Worm (Caenorhabditis elegans) whole organism, L3 larva: ENCODE measurements around the gene F18E9.8.

ENCODE experiments used
- R02D3.7 ChIP-seq: fragments of 150-350 bp; optimal IDR thresholded peaks from 2 replicates; lab custom pipeline; 2014; ENCODE audit warnings: missing biosample characterization, missing genetic modification characterization
- ZK546.5 ChIP-seq: sonication (generic microtip); optimal IDR thresholded peaks from 2 replicates; lab custom pipeline; 2017; ENCODE audit warnings: missing biosample characterization, missing genetic modification characterization
- aly-2 ChIP-seq: fragments of 150-350 bp; optimal IDR thresholded peaks from 2 replicates; lab custom pipeline; 2014; ENCODE audit warnings: missing biosample characterization, missing genetic modification characterization
- ama-1 ChIP-seq: fragments of 150-350 bp; optimal IDR thresholded peaks from 2 replicates; lab custom pipeline; 2018
- ceh-16 ChIP-seq: sonication (generic microtip); optimal IDR thresholded peaks from 2 replicates; lab custom pipeline; 2017; ENCODE audit warnings: missing biosample characterization, missing genetic modification characterization
- ceh-28 ChIP-seq: fragments of 150-350 bp; optimal IDR thresholded peaks from 2 replicates; lab custom pipeline; 2014; ENCODE audit warnings: missing biosample characterization, missing genetic modification reagents, missing genetic modification characterization
- ceh-82 ChIP-seq: fragments of 150-350 bp; optimal IDR thresholded peaks from 2 replicates; lab custom pipeline; 2014; ENCODE audit warnings: missing biosample characterization, missing genetic modification characterization
- ceh-9 ChIP-seq: sonication (generic microtip); optimal IDR thresholded peaks from 2 replicates; lab custom pipeline; 2018; ENCODE audit warnings: missing biosample characterization, missing genetic modification characterization
- daf-12 ChIP-seq: fragments of 150-350 bp; optimal IDR thresholded peaks from 2 replicates; lab custom pipeline; 2014; ENCODE audit warnings: missing biosample characterization, missing genetic modification reagents, missing genetic modification characterization
- egl-27 ChIP-seq: sonication (generic microtip); optimal IDR thresholded peaks from 4 replicates; lab custom pipeline; 2017; ENCODE audit warnings: missing biosample characterization, missing genetic modification reagents, missing genetic modification characterization
- egl-5 ChIP-seq: fragments of 150-350 bp; optimal IDR thresholded peaks from 2 replicates; lab custom pipeline; 2017; ENCODE audit warnings: missing biosample characterization, missing genetic modification reagents, missing genetic modification characterization, inconsistent platforms
- elt-1 ChIP-seq: fragments of 150-350 bp; optimal IDR thresholded peaks from 2 replicates; lab custom pipeline; 2014; ENCODE audit warnings: missing biosample characterization, missing genetic modification characterization
- elt-2 ChIP-seq: sonication (generic microtip); optimal IDR thresholded peaks from 2 replicates; lab custom pipeline; 2016; ENCODE audit warnings: missing genetic modification reagents, mild to moderate bottlenecking, missing genetic modification characterization, missing compliant biosample characterization
- elt-3 ChIP-seq, 3 experiments: fragments of 150-350 bp in 1 of 3; sonication (generic microtip) in 2 of 3; optimal IDR thresholded peaks; 2 replicates in 2 of 3; 4 replicates in 1 of 3; lab custom pipeline; 2014 to 2017; ENCODE audit warnings: missing biosample characterization in 3 of 3, missing genetic modification characterization in 3 of 3
- eor-1 ChIP-seq, 2 experiments: fragments of 150-350 bp; optimal IDR thresholded peaks; 2 replicates each; lab custom pipeline; 2014 to 2018; ENCODE audit warnings: missing biosample characterization in 2 of 2, missing genetic modification characterization in 2 of 2
- fkh-10 ChIP-seq: sonication (generic microtip); optimal IDR thresholded peaks from 2 replicates; lab custom pipeline; 2017; ENCODE audit warnings: missing biosample characterization, missing genetic modification reagents, missing genetic modification characterization
- fkh-2 ChIP-seq: fragments of 150-350 bp; optimal IDR thresholded peaks from 2 replicates; lab custom pipeline; 2014; ENCODE audit warnings: missing biosample characterization, missing genetic modification reagents, missing genetic modification characterization
- fos-1 ChIP-seq: fragments of 150-350 bp; optimal IDR thresholded peaks from 2 replicates; lab custom pipeline; 2014; ENCODE audit warnings: missing biosample characterization, missing genetic modification characterization
- hmg-11 ChIP-seq: sonication (generic microtip); optimal IDR thresholded peaks from 2 replicates; lab custom pipeline; 2016; ENCODE audit warnings: missing genetic modification characterization, missing compliant biosample characterization
- jun-1 ChIP-seq: fragments of 150-350 bp; optimal IDR thresholded peaks from 2 replicates; lab custom pipeline; 2014; ENCODE audit warnings: missing biosample characterization, missing genetic modification reagents, missing genetic modification characterization
- lin-15B ChIP-seq: fragments of 150-350 bp; optimal IDR thresholded peaks from 2 replicates; lab custom pipeline; 2014; ENCODE audit warnings: missing biosample characterization, missing genetic modification characterization
- lin-39 ChIP-seq: fragments of 150-350 bp; optimal IDR thresholded peaks from 2 replicates; lab custom pipeline; 2018; ENCODE audit warnings: missing biosample characterization, missing genetic modification reagents, missing genetic modification characterization
- lsy-12 ChIP-seq: sonication (generic microtip); optimal IDR thresholded peaks from 2 replicates; lab custom pipeline; 2016; ENCODE audit warnings: mild to moderate bottlenecking, missing genetic modification characterization, missing compliant biosample characterization
- mdl-1 ChIP-seq: fragments of 150-350 bp; optimal IDR thresholded peaks from 2 replicates; lab custom pipeline; 2014; ENCODE audit warnings: missing biosample characterization, missing genetic modification characterization
- mml-1 ChIP-seq: fragments of 150-350 bp; sonication (generic microtip); optimal IDR thresholded peaks from 3 replicates; lab custom pipeline; 2014; ENCODE audit warnings: missing biosample characterization, missing genetic modification characterization
- nfya-1 ChIP-seq: sonication (generic microtip); optimal IDR thresholded peaks from 2 replicates; lab custom pipeline; 2017; ENCODE audit warnings: missing genetic modification characterization, mild to moderate bottlenecking, missing compliant biosample characterization, antibody characterized with exemption, moderate library complexity; ENCODE audit not compliant: insufficient read depth
- nhr-11 ChIP-seq: fragments of 150-350 bp; optimal IDR thresholded peaks from 2 replicates; lab custom pipeline; 2014; ENCODE audit warnings: missing biosample characterization, missing genetic modification characterization
- nhr-12 ChIP-seq: fragments of 150-350 bp; optimal IDR thresholded peaks from 2 replicates; lab custom pipeline; 2014; ENCODE audit warnings: missing biosample characterization, missing genetic modification characterization
- nhr-23 ChIP-seq: fragments of 150-350 bp; optimal IDR thresholded peaks from 2 replicates; lab custom pipeline; 2014; ENCODE audit warnings: missing biosample characterization, missing genetic modification reagents, missing genetic modification characterization
- nhr-237 ChIP-seq: fragments of 150-350 bp; optimal IDR thresholded peaks from 2 replicates; lab custom pipeline; 2014; ENCODE audit warnings: missing biosample characterization, missing genetic modification characterization
- nhr-25 ChIP-seq: sonication (generic microtip); optimal IDR thresholded peaks from 2 replicates; lab custom pipeline; 2017; ENCODE audit warnings: missing biosample characterization, missing genetic modification characterization
- nhr-28 ChIP-seq: fragments of 150-350 bp; optimal IDR thresholded peaks from 2 replicates; lab custom pipeline; 2014; ENCODE audit warnings: missing biosample characterization, missing genetic modification characterization
- nhr-43 ChIP-seq: sonication (generic microtip); optimal IDR thresholded peaks from 2 replicates; lab custom pipeline; 2016; ENCODE audit warnings: mild to moderate bottlenecking, missing genetic modification characterization, missing compliant biosample characterization; ENCODE audit not compliant: poor library complexity, severe bottlenecking
- nhr-67 ChIP-seq: fragments of 150-350 bp; optimal IDR thresholded peaks from 2 replicates; lab custom pipeline; 2014; ENCODE audit warnings: missing biosample characterization, missing genetic modification characterization
- nhr-76 ChIP-seq: fragments of 150-350 bp; sonication (generic microtip); optimal IDR thresholded peaks from 5 replicates; lab custom pipeline; 2014; ENCODE audit warnings: missing biosample characterization, missing genetic modification characterization
- nhr-77 ChIP-seq: fragments of 150-350 bp; optimal IDR thresholded peaks from 2 replicates; lab custom pipeline; 2014; ENCODE audit warnings: missing biosample characterization, missing genetic modification characterization
- pha-4 ChIP-seq: fragments of 150-350 bp; optimal IDR thresholded peaks from 2 replicates; lab custom pipeline; 2014; ENCODE audit warnings: missing biosample characterization, missing genetic modification reagents, missing genetic modification characterization
- pqm-1 ChIP-seq: fragments of 150-350 bp; optimal IDR thresholded peaks from 2 replicates; lab custom pipeline; 2017; ENCODE audit warnings: missing biosample characterization, missing genetic modification characterization, inconsistent platforms
- sea-2 ChIP-seq: fragments of 150-350 bp; sonication (generic microtip); optimal IDR thresholded peaks from 4 replicates; lab custom pipeline; 2014; ENCODE audit warnings: missing biosample characterization, missing genetic modification reagents, missing genetic modification characterization
- skn-1 ChIP-seq: fragments of 150-350 bp; optimal IDR thresholded peaks from 2 replicates; lab custom pipeline; 2014; ENCODE audit warnings: missing biosample characterization, missing genetic modification characterization
- snpc-4 ChIP-seq: fragments of 150-350 bp; optimal IDR thresholded peaks from 2 replicates; lab custom pipeline; 2014; ENCODE audit warnings: missing biosample characterization, missing genetic modification characterization
- tbx-2 ChIP-seq: sonication (generic microtip); optimal IDR thresholded peaks from 2 replicates; lab custom pipeline; 2016; ENCODE audit warnings: mild to moderate bottlenecking, missing genetic modification characterization, missing compliant biosample characterization
- unc-39 ChIP-seq: sonication (generic microtip); optimal IDR thresholded peaks from 4 replicates; lab custom pipeline; 2017; ENCODE audit warnings: missing biosample characterization, missing genetic modification characterization
- unc-62 ChIP-seq: fragments of 150-350 bp; sonication (generic microtip); optimal IDR thresholded peaks from 4 replicates; lab custom pipeline; 2014; ENCODE audit warnings: missing biosample characterization, missing genetic modification reagents, missing genetic modification characterization
- zag-1 ChIP-seq: fragments of 150-350 bp; optimal IDR thresholded peaks from 2 replicates; lab custom pipeline; 2014; ENCODE audit warnings: missing biosample characterization, missing genetic modification characterization
- ztf-11 ChIP-seq: fragments of 150-350 bp; optimal IDR thresholded peaks from 2 replicates; lab custom pipeline; 2014; ENCODE audit warnings: missing biosample characterization, missing genetic modification characterization
- ztf-4 ChIP-seq: fragments of 150-350 bp; optimal IDR thresholded peaks from 2 replicates; lab custom pipeline; 2014; ENCODE audit warnings: missing biosample characterization, missing genetic modification characterization

The F18E9.8 gene

DNA sequence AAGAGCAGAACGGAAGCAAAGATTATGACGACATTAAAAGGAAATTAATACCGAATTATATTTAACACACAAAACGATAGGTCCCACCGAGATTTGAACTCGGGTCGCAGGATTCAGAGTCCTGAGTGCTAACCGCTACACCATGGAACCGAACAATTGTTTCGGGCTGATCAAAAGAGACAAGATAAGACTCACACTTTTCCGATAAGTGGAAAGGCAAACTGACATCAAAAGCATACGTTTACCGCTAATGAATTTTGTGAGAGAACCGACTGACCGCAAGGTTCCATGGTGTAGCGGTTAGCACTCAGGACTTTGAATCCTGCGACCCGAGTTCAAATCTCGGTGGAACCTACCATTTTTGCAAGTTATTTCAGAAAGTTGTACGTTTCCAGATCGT lies 27.4 kb upstream of the F18E9.8 start:
- peak; percentile 47 for TF ChIP-seq elt-2 (tag; lab: Kevin White, UChicago)
- TF ChIP-seq eor-1 (tag; optimal IDR thresholded peaks at IDR 0.05; lab: Kevin White, UChicago): no peak
- no peak for TF ChIP-seq fkh-2 (tag; lab: Kevin White, UChicago)
- TF ChIP-seq nhr-237: no peak
- TF ChIP-seq ceh-9 (tag; lab: Kevin White, UChicago): no peak
- peak; percentile 44 for TF ChIP-seq pqm-1 (tag; lab: Kevin White, UChicago)
- no peak for TF ChIP-seq fkh-10
- TF ChIP-seq skn-1: no peak
- no peak for TF ChIP-seq ceh-16 (tag; lab: Kevin White, UChicago)
- TF ChIP-seq ama-1 (lab: Kevin White, UChicago): no peak
- TF ChIP-seq ztf-11: no peak
- TF ChIP-seq daf-12 (tag; lab: Kevin White, UChicago): no peak
- no peak for TF ChIP-seq nhr-12 (tag; lab: Kevin White, UChicago)
- no peak for TF ChIP-seq tbx-2 (tag; lab: Kevin White, UChicago)
- no peak for TF ChIP-seq jun-1 (tag; lab: Kevin White, UChicago)
- no peak for TF ChIP-seq unc-62 (GFP tag; lab: Kevin White, UChicago)
- TF ChIP-seq nhr-23: no peak
- no peak for TF ChIP-seq pha-4 (tag; lab: Kevin White, UChicago)
- TF ChIP-seq nhr-67 (tag; lab: Kevin White, UChicago): no peak
- TF ChIP-seq unc-39 (tag; lab: Kevin White, UChicago): no peak
- TF ChIP-seq nhr-25 (tag; lab: Kevin White, UChicago): peak; percentile 18
- TF ChIP-seq aly-2 (tag; lab: Kevin White, UChicago): no peak
- peak; percentile 65 for TF ChIP-seq nhr-43 (tag; lab: Kevin White, UChicago)
- TF ChIP-seq lin-15B (tag; lab: Kevin White, UChicago): no peak
- no peak for TF ChIP-seq nhr-76 (tag; lab: Kevin White, UChicago)
- TF ChIP-seq ceh-82 (tag; lab: Kevin White, UChicago): no peak
- no peak for TF ChIP-seq zag-1
- TF ChIP-seq R02D3.7 (tag; lab: Kevin White, UChicago): no peak
- no peak for TF ChIP-seq hmg-11 (tag; lab: Kevin White, UChicago)
- TF ChIP-seq snpc-4 (tag; lab: Kevin White, UChicago): no peak
- TF ChIP-seq elt-1 (tag; lab: Kevin White, UChicago): no peak
- TF ChIP-seq egl-5 (tag; lab: Kevin White, UChicago): no peak
- TF ChIP-seq fos-1 (tag; lab: Kevin White, UChicago): no peak
- TF ChIP-seq sea-2 (GFP tag; lab: Kevin White, UChicago): no peak
- no peak for TF ChIP-seq ceh-28 (tag; lab: Kevin White, UChicago)
- no peak for TF ChIP-seq ztf-4 (tag; lab: Kevin White, UChicago)
- TF ChIP-seq mdl-1 (tag; lab: Kevin White, UChicago): no peak
- TF ChIP-seq nhr-11 (tag; lab: Kevin White, UChicago): no peak
- TF ChIP-seq lsy-12 (tag; lab: Kevin White, UChicago): no peak
- no peak for TF ChIP-seq egl-27
- TF ChIP-seq elt-3 (tag; optimal IDR thresholded peaks at IDR 0.05; lab: Kevin White, UChicago): peak in 1 of 3 experiments; percentile 37
- TF ChIP-seq nfya-1: peak; percentile 50
- TF ChIP-seq nhr-28 (tag; lab: Kevin White, UChicago): no peak
- no peak for TF ChIP-seq ZK546.5 (tag; lab: Kevin White, UChicago)
- no peak for TF ChIP-seq lin-39
- no peak for TF ChIP-seq mml-1
- TF ChIP-seq nhr-77 (tag; lab: Kevin White, UChicago): peak; percentile 39
- TF ChIP-seq, all 47 proteins: peak for 7
